Worm (Caenorhabditis elegans) whole organism, L4 larva: ENCODE measurements around the gene Y41C4A.9.

Source experiments
- Y75B8A.6 ChIP-seq: fragments of 200-800 bp; sonication (Bioruptor generic); IDR thresholded peaks from 2 replicates; pipeline ENCODE4 v1.3.6; 2022; ENCODE audit warnings: missing genetic modification reagents, missing genetic modification characterization, missing compliant biosample characterization
- ama-1 ChIP-seq: fragments of 150-350 bp; optimal IDR thresholded peaks from 2 replicates; lab custom pipeline; 2014; ENCODE audit warnings: inconsistent platforms, mixed read lengths
- arid-1 ChIP-seq: fragments of 200-800 bp; sonication (Bioruptor generic); conservative IDR thresholded peaks from 2 replicates; pipeline ENCODE4 v1.3.6; 2022; ENCODE audit warnings: missing genetic modification reagents, missing genetic modification characterization, missing compliant biosample characterization
- ceh-82 ChIP-seq: sonication (generic microtip); optimal IDR thresholded peaks from 2 replicates; lab custom pipeline; 2017; ENCODE audit warnings: missing biosample characterization, missing genetic modification characterization
- dmd-8 ChIP-seq: fragments of 200-800 bp; sonication (Bioruptor generic); IDR thresholded peaks from 2 replicates; pipeline ENCODE4 v1.3.6; 2022; ENCODE audit warnings: missing genetic modification characterization, missing compliant biosample characterization
- gei-8 ChIP-seq: fragments of 200-800 bp; sonication (Bioruptor generic); optimal IDR thresholded peaks from 2 replicates; lab custom pipeline; 2018; ENCODE audit warnings: mild to moderate bottlenecking, missing genetic modification characterization, missing compliant biosample characterization
- lim-7 ChIP-seq: fragments of 200-800 bp; sonication (Bioruptor generic); IDR thresholded peaks from 2 replicates; pipeline ENCODE4 v1.3.6; 2022; ENCODE audit warnings: missing genetic modification characterization, missing compliant biosample characterization
- lin-13 ChIP-seq: fragments of 150-350 bp; optimal IDR thresholded peaks from 2 replicates; lab custom pipeline; 2014; ENCODE audit warnings: missing biosample characterization, missing genetic modification reagents, missing genetic modification characterization
- mep-1 ChIP-seq: fragments of 150-350 bp; sonication (generic microtip); optimal IDR thresholded peaks from 3 replicates; lab custom pipeline; 2014; ENCODE audit warnings: missing biosample characterization, missing genetic modification characterization
- mxl-2 ChIP-seq: fragments of 200-800 bp; sonication (Bioruptor generic); conservative IDR thresholded peaks from 2 replicates; pipeline ENCODE4 v1.3.6; 2022; ENCODE audit warnings: missing genetic modification reagents, missing genetic modification characterization, missing compliant biosample characterization
- nhr-237 ChIP-seq: sonication (generic microtip); optimal IDR thresholded peaks from 2 replicates; lab custom pipeline; 2017; ENCODE audit warnings: missing biosample characterization, missing genetic modification characterization
- nhr-25 ChIP-seq: sonication (generic microtip); optimal IDR thresholded peaks from 2 replicates; lab custom pipeline; 2017; ENCODE audit warnings: missing genetic modification characterization, mild to moderate bottlenecking, missing compliant biosample characterization, antibody characterized with exemption, moderate library complexity, borderline replicate concordance; ENCODE audit not compliant: insufficient read depth
- nhr-28 ChIP-seq: fragments of 150-350 bp; optimal IDR thresholded peaks from 2 replicates; lab custom pipeline; 2014; ENCODE audit warnings: missing biosample characterization, missing genetic modification characterization
- spr-3 ChIP-seq: fragments of 200-800 bp; sonication (Bioruptor generic); optimal IDR thresholded peaks from 2 replicates; lab custom pipeline; 2018; ENCODE audit warnings: mild to moderate bottlenecking, missing genetic modification characterization, missing compliant biosample characterization

- TF ChIP-seq mep-1, result no peak
- no peak for TF ChIP-seq lin-13 (GFP tag; lab: Kevin White, UChicago)
- no peak for TF ChIP-seq nhr-25 (tag; lab: Kevin White, UChicago)
- no peak for TF ChIP-seq Y75B8A.6 (GFP tag; lab: Robert Waterston, UW)
- TF ChIP-seq lim-7 (GFP tag; lab: Robert Waterston, UW), result no peak
- no peak for TF ChIP-seq gei-8
- TF ChIP-seq ceh-82, result no peak
- no peak for TF ChIP-seq arid-1 (GFP tag; lab: Robert Waterston, UW)
- no peak for TF ChIP-seq nhr-237 (tag; lab: Kevin White, UChicago)
- TF ChIP-seq dmd-8 (GFP tag; lab: Robert Waterston, UW), result no peak
- TF ChIP-seq nhr-28 (tag; lab: Kevin White, UChicago), result no peak
- TF ChIP-seq ama-1 (lab: Kevin White, UChicago), result no peak
- no peak for TF ChIP-seq mxl-2
- TF ChIP-seq spr-3 (GFP tag; lab: Kevin White, UChicago), result no peak
Measured at ce11 chrIII:11731491-11731890, 13.0 kb upstream of the Y41C4A.9 start.
